Worm (Caenorhabditis elegans): ENCODE measurements around the gene T25B9.6.

DNA sequence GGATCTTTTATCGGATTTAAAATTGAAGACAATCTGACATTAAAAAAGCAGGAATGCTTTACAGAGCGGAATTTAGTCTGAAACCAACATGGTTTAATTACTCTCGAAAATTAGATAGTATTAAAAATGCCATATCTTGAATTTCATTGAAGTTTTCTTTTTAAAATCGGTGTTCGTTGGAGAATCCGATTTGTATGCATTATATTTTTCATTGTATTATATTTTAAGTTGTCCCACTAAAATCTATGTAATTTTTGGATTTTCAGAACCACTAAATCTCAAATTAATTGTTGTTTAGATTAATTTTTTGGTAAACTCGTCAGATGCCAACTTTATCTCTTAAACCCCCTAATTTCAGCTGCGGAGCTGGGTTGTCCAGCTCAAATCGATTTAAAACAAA lies 20.6 kb downstream of the T25B9.6 start:
- no peak for TF ChIP-seq dao-5 (tag; optimal IDR thresholded peaks at IDR 0.05)
- TF ChIP-seq W03F9.2 (tag; optimal IDR thresholded peaks at IDR 0.05): no peak
